Worm (Caenorhabditis elegans) whole organism, young adult: ENCODE data around the gene F26A1.8.
A peak's percentile ranks its signal among the peaks of the same experiment; 100 is the strongest.

Experiments
- B0019.2 ChIP-seq: fragments of 200-800 bp; sonication (Bioruptor generic); conservative IDR thresholded peaks from 2 replicates; pipeline ENCODE4 v1.3.6; 2022; ENCODE audit warnings: missing genetic modification reagents, missing genetic modification characterization, missing compliant biosample characterization
- F23B12.7 ChIP-seq: sonication (generic microtip); optimal IDR thresholded peaks from 2 replicates; lab custom pipeline; 2017; ENCODE audit warnings: missing genetic modification characterization, mild to moderate bottlenecking, missing compliant biosample characterization, antibody characterized with exemption, moderate library complexity; ENCODE audit not compliant: insufficient read depth
- F33H1.4 ChIP-seq: fragments of 200-800 bp; sonication (Bioruptor generic); IDR thresholded peaks from 2 replicates; pipeline ENCODE4 v1.3.6; 2022; ENCODE audit warnings: missing genetic modification reagents, missing genetic modification characterization, missing compliant biosample characterization
- F55B11.4 ChIP-seq: sonication (generic microtip); optimal IDR thresholded peaks from 2 replicates; lab custom pipeline; 2016; ENCODE audit warnings: missing compliant biosample characterization, missing genetic modification characterization, borderline replicate concordance; ENCODE audit not compliant: insufficient read depth
- F57A8.1 ChIP-seq: fragments of 200-800 bp; sonication (Bioruptor generic); optimal IDR thresholded peaks from 2 replicates; lab custom pipeline; 2018; ENCODE audit warnings: mild to moderate bottlenecking, missing genetic modification characterization, moderate library complexity, missing compliant biosample characterization
- athp-1 ChIP-seq: sonication (generic microtip); optimal IDR thresholded peaks from 2 replicates; lab custom pipeline; 2017; ENCODE audit warnings: mild to moderate bottlenecking, missing genetic modification characterization, missing compliant biosample characterization
- ceh-27 ChIP-seq: fragments of 200-800 bp; sonication (Bioruptor generic); optimal IDR thresholded peaks from 2 replicates; lab custom pipeline; 2018; ENCODE audit warnings: mild to moderate bottlenecking, missing genetic modification characterization, moderate library complexity, missing compliant biosample characterization
- ceh-79 ChIP-seq: sonication (generic microtip); optimal IDR thresholded peaks from 2 replicates; lab custom pipeline; 2017; ENCODE audit warnings: mild to moderate bottlenecking, missing genetic modification characterization, missing compliant biosample characterization
- ceh-91 ChIP-seq: fragments of 200-800 bp; sonication (Bioruptor generic); IDR thresholded peaks from 2 replicates; pipeline ENCODE4 v1.3.6; 2022; ENCODE audit warnings: missing genetic modification reagents, missing genetic modification characterization, missing compliant biosample characterization
- die-1 ChIP-seq: sonication (generic microtip); optimal IDR thresholded peaks from 2 replicates; lab custom pipeline; 2016; ENCODE audit warnings: missing genotype, mild to moderate bottlenecking, missing genetic modification characterization, missing compliant biosample characterization
- dpff-1 ChIP-seq: sonication (generic microtip); optimal IDR thresholded peaks from 2 replicates; lab custom pipeline; 2017; ENCODE audit warnings: mild to moderate bottlenecking, missing genetic modification characterization, missing compliant biosample characterization
- egl-18 ChIP-seq: fragments of 200-800 bp; sonication (Bioruptor generic); IDR thresholded peaks from 2 replicates; pipeline ENCODE4 v1.3.6; 2022; ENCODE audit warnings: missing genetic modification reagents, missing genetic modification characterization, missing compliant biosample characterization
- hmg-1.2 ChIP-seq: fragments of 200-800 bp; sonication (Bioruptor generic); IDR thresholded peaks from 2 replicates; pipeline ENCODE4 v1.3.6; 2022; ENCODE audit warnings: missing genetic modification reagents, missing genetic modification characterization, missing compliant biosample characterization
- lag-1 ChIP-seq: fragments of 200-800 bp; sonication (Bioruptor generic); IDR thresholded peaks from 2 replicates; pipeline ENCODE4 v1.3.6; 2022; ENCODE audit warnings: missing genetic modification reagents, missing genetic modification characterization, missing compliant biosample characterization
- let-526 ChIP-seq: fragments of 200-800 bp; sonication (Bioruptor generic); IDR thresholded peaks from 2 replicates; pipeline ENCODE4 v1.3.6; 2022; ENCODE audit warnings: missing genetic modification reagents, missing genetic modification characterization, missing compliant biosample characterization
- lin-35 ChIP-seq, 3 experiments: fragments of 150-350 bp in 2 of 3; sonication (generic microtip) in 1 of 3; optimal IDR thresholded peaks; 2 replicates each; lab custom pipeline; 2014 to 2018; ENCODE audit warnings: missing biosample characterization in 3 of 3, missing genetic modification characterization in 3 of 3, missing genetic modification reagents in 3 of 3
- lir-1 ChIP-seq: fragments of 200-800 bp; sonication (Bioruptor generic); conservative IDR thresholded peaks from 2 replicates; pipeline ENCODE4 v1.3.6; 2022; ENCODE audit warnings: missing genetic modification reagents, missing genetic modification characterization, missing compliant biosample characterization
- lsl-1 ChIP-seq: fragments of 200-800 bp; sonication (Bioruptor generic); optimal IDR thresholded peaks from 2 replicates; lab custom pipeline; 2018; ENCODE audit warnings: mild to moderate bottlenecking, missing genetic modification characterization, moderate library complexity, missing compliant biosample characterization
- madf-10 ChIP-seq: sonication (generic microtip); optimal IDR thresholded peaks from 2 replicates; lab custom pipeline; 2016; ENCODE audit warnings: mild to moderate bottlenecking, missing genetic modification characterization, missing compliant biosample characterization
- madf-3 ChIP-seq: fragments of 200-800 bp; sonication (Bioruptor generic); IDR thresholded peaks from 2 replicates; pipeline ENCODE4 v1.3.6; 2022; ENCODE audit warnings: missing genetic modification reagents, missing genetic modification characterization, missing compliant biosample characterization
- madf-6 ChIP-seq: fragments of 200-800 bp; sonication (Bioruptor generic); IDR thresholded peaks from 2 replicates; pipeline ENCODE4 v1.3.6; 2022; ENCODE audit warnings: missing genetic modification reagents, missing genetic modification characterization, missing compliant biosample characterization
- madf-8 ChIP-seq: fragments of 200-800 bp; sonication (Bioruptor generic); conservative IDR thresholded peaks from 2 replicates; pipeline ENCODE4 v1.3.6; 2022; ENCODE audit warnings: missing genetic modification reagents, missing genetic modification characterization, missing compliant biosample characterization
- nfyb-1 ChIP-seq: fragments of 200-800 bp; sonication (Bioruptor generic); IDR thresholded peaks from 2 replicates; pipeline ENCODE4 v1.3.6; 2022; ENCODE audit warnings: missing genetic modification reagents, missing genetic modification characterization, missing compliant biosample characterization
- nhr-80 ChIP-seq: sonication (generic microtip); optimal IDR thresholded peaks from 2 replicates; lab custom pipeline; 2016; ENCODE audit warnings: missing genetic modification characterization, missing compliant biosample characterization
- pha-4 ChIP-seq: fragments of 150-350 bp; sonication (generic microtip); optimal IDR thresholded peaks from 2 replicates; lab custom pipeline; 2014; ENCODE audit warnings: missing biosample characterization, missing genetic modification reagents, missing genetic modification characterization
- snpc-3.4 ChIP-seq: sonication (generic microtip); optimal IDR thresholded peaks from 2 replicates; lab custom pipeline; 2017; ENCODE audit warnings: missing genetic modification characterization, mild to moderate bottlenecking, missing compliant biosample characterization, antibody characterized with exemption, moderate library complexity, missing genotype, missing genetic modification reagents
- snpc-4 ChIP-seq, 5 experiments: fragments of 150-350 bp in 1 of 5; sonication (generic microtip) in 4 of 5; optimal IDR thresholded peaks; 2 replicates each; lab custom pipeline; 2014 to 2018; ENCODE audit warnings: missing genetic modification characterization in 5 of 5, missing biosample characterization in 3 of 5, antibody characterized with exemption in 2 of 5, mild to moderate bottlenecking in 2 of 5, missing compliant biosample characterization in 2 of 5, missing genotype in 2 of 5, moderate library complexity in 2 of 5, missing genetic modification reagents in 1 of 5
- sptf-2 ChIP-seq: fragments of 200-800 bp; sonication (Bioruptor generic); optimal IDR thresholded peaks from 2 replicates; lab custom pipeline; 2018; ENCODE audit warnings: mild to moderate bottlenecking, missing genetic modification characterization, missing compliant biosample characterization
- tlf-1 ChIP-seq: fragments of 200-800 bp; sonication (Bioruptor generic); optimal IDR thresholded peaks from 2 replicates; lab custom pipeline; 2018; ENCODE audit warnings: mild to moderate bottlenecking, missing genetic modification characterization, missing compliant biosample characterization
- unc-130 ChIP-seq: sonication (generic microtip); optimal IDR thresholded peaks from 2 replicates; lab custom pipeline; 2016; ENCODE audit warnings: missing genetic modification reagents, missing genetic modification characterization, missing compliant biosample characterization
- unc-62 ChIP-seq: fragments of 150-350 bp; optimal IDR thresholded peaks from 2 replicates; lab custom pipeline; 2014; ENCODE audit warnings: missing biosample characterization, missing genetic modification reagents, missing genetic modification characterization
- xnd-1 ChIP-seq: sonication (generic microtip); optimal IDR thresholded peaks from 2 replicates; lab custom pipeline; 2016; ENCODE audit warnings: missing genotype, missing genetic modification reagents, missing genetic modification characterization, missing compliant biosample characterization

Gene F26A1.8

ce11 chrIII:4856992-4857391 lies 35.0 kb upstream of the F26A1.8 start (continued):
- no peak for TF ChIP-seq lsl-1 (GFP tag; lab: Kevin White, UChicago)
- no peak for TF ChIP-seq nfyb-1 (GFP tag; lab: Robert Waterston, UW)

ce11 chrIII:4856109-4856508 lies 34.1 kb upstream of the F26A1.8 start, which contains the start of gene C35D10.7:
Gene C35D10.7 (plus strand): TSS chrIII:4856193.
- TF ChIP-seq F33H1.4 (peak; percentile 75), lir-1 (no peak), hmg-1.2 (GFP tag; lab: Robert Waterston, UW) (no peak), madf-6 (GFP tag; lab: Robert Waterston, UW) (peak; percentile 73; the same call in 1 of the 2 replicates), F57A8.1 (GFP tag; lab: Kevin White, UChicago) (no peak), unc-130 (peak; percentile 25), lsl-1 (GFP tag; lab: Kevin White, UChicago) (peak; percentile 88), xnd-1 (tag; lab: Kevin White, UChicago) (peak; percentile 14)

- no peak for TF ChIP-seq F23B12.7 (tag; lab: Kevin White, UChicago)
- no peak for TF ChIP-seq tlf-1 (GFP tag; lab: Kevin White, UChicago)
- TF ChIP-seq dpff-1 (tag; lab: Kevin White, UChicago): no peak
- no peak for TF ChIP-seq ceh-91 (GFP tag; lab: Robert Waterston, UW)
- TF ChIP-seq F55B11.4 (tag; lab: Kevin White, UChicago): no peak
- TF ChIP-seq sptf-2: no peak
- TF ChIP-seq nfyb-1 (GFP tag; lab: Robert Waterston, UW): no peak
- TF ChIP-seq athp-1 (tag; lab: Kevin White, UChicago): no peak
- no peak for TF ChIP-seq egl-18 (GFP tag; lab: Robert Waterston, UW)
- TF ChIP-seq snpc-3.4 (tag; lab: Kevin White, UChicago): no peak
- TF ChIP-seq unc-62: no peak
- TF ChIP-seq let-526 (GFP tag; lab: Robert Waterston, UW): no peak
- no peak for TF ChIP-seq ceh-79 (tag; lab: Kevin White, UChicago)
- TF ChIP-seq nhr-80 (tag; lab: Kevin White, UChicago): no peak
- no peak for TF ChIP-seq B0019.2
- TF ChIP-seq ceh-27: no peak
- TF ChIP-seq unc-130: no peak
- TF ChIP-seq die-1 (tag; lab: Kevin White, UChicago): no peak
- TF ChIP-seq lag-1 (GFP tag; lab: Robert Waterston, UW): no peak
- no peak for TF ChIP-seq madf-3 (GFP tag; lab: Robert Waterston, UW)
These were observed 32.9 kb upstream of the F26A1.8 start, which contains the start of gene C35D10.8 for ce11 chrIII:4854918-4855317. Gene C35D10.8 (plus strand): TSS chrIII:4855218.

- TF ChIP-seq lin-35 (GFP tag; optimal IDR thresholded peaks at IDR 0.05; lab: Kevin White, UChicago) (peak in 1 of 3 experiments; percentile 1), madf-10 (tag; lab: Kevin White, UChicago) (no peak), pha-4 (no peak), snpc-4 (GFP tag; optimal IDR thresholded peaks at IDR 0.05; lab: Kevin White, UChicago) (no peak), snpc-4 (tag; optimal IDR thresholded peaks at IDR 0.05; lab: Kevin White, UChicago) (no peak), madf-8 (GFP tag; lab: Robert Waterston, UW) (no peak), madf-3 (GFP tag; lab: Robert Waterston, UW) (0 out of 2 replicates have a peak, but pooled peaks have one; percentile 32)
- TF ChIP-seq, all 124 proteins: peak for 2
These were observed 30.0 kb upstream of the F26A1.8 start, which contains the start of gene ced-4 for ce11 chrIII:4852025-4852424. Gene ced-4 (plus strand): TSS chrIII:4852325.
